Worm (Caenorhabditis elegans) whole organism, L1 larva: Measurements from ENCODE around the gene F59A6.10.

Experiments used
- C16A3.4 ChIP-seq: fragments of 150-350 bp; optimal IDR thresholded peaks from 2 replicates; lab custom pipeline; 2014; ENCODE audit warnings: missing biosample characterization, missing genetic modification characterization
- Y116A8C.19 ChIP-seq: sonication (generic microtip); optimal IDR thresholded peaks from 2 replicates; lab custom pipeline; 2016; ENCODE audit warnings: missing compliant biosample characterization, missing genetic modification characterization, borderline replicate concordance
- blmp-1 ChIP-seq: fragments of 150-350 bp; optimal IDR thresholded peaks from 2 replicates; lab custom pipeline; 2014; ENCODE audit warnings: missing biosample characterization, missing genetic modification characterization
- egl-27 ChIP-seq, 2 experiments: fragments of 150-350 bp in 1 of 2; sonication (generic microtip); optimal IDR thresholded peaks; 3 replicates each; lab custom pipeline; 2017 to 2018; ENCODE audit warnings: missing biosample characterization in 2 of 2, missing genetic modification characterization in 2 of 2, missing genetic modification reagents in 2 of 2
- fkh-4 ChIP-seq: sonication (generic microtip); optimal IDR thresholded peaks from 2 replicates; lab custom pipeline; 2016; ENCODE audit warnings: missing compliant biosample characterization, missing genetic modification characterization, borderline replicate concordance
- nhr-71 ChIP-seq: sonication (generic microtip); optimal IDR thresholded peaks from 2 replicates; lab custom pipeline; 2016; ENCODE audit warnings: mild to moderate bottlenecking, missing genetic modification characterization, moderate library complexity, missing compliant biosample characterization
- tbx-2 ChIP-seq: sonication (generic microtip); optimal IDR thresholded peaks from 2 replicates; lab custom pipeline; 2016; ENCODE audit warnings: missing genetic modification characterization, missing compliant biosample characterization
- unc-62 ChIP-seq: fragments of 150-350 bp; optimal IDR thresholded peaks from 2 replicates; lab custom pipeline; 2014; ENCODE audit warnings: missing biosample characterization, missing genetic modification reagents, missing genetic modification characterization

DNA sequence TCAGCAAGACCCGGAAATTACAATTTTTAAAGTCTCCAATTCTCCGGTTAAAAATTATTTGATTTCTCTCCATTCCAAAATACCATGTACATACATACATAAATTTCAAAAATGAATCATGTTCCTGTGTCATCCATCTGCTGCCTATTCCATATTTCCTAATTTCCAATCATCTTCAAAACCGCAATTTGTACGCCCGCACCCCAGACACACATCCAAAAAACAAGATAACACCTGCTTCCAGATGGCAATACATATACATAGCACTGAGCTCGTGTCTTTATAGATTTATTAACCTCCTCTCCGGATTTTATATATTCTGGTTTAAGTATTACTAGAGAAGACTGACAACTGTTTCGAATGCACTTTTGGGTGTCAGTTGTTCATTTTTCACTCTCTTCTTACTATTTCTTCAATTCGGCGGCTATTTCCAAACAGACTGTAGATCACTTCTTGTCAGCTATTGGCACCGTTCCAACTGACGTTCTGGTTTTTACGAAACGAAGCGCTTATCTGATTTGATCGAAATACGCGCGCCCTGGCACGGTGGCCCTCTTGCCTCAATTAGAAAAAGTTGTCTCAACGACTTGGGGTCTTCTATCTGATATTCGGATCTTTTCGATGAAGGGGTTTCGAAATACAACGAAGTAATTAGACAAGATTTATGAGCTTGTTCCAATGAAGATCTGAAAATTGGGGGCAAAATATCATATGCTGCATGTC is 21.9 kb upstream of the F59A6.10 start:
- TF ChIP-seq nhr-71 (tag; lab: Kevin White, UChicago), result no peak
- TF ChIP-seq tbx-2 (tag; lab: Kevin White, UChicago), result peak; percentile 58
- no peak for TF ChIP-seq unc-62 (GFP tag; lab: Kevin White, UChicago)
- TF ChIP-seq Y116A8C.19, result no peak
- TF ChIP-seq egl-27 (tag; optimal IDR thresholded peaks at IDR 0.05; lab: Kevin White, UChicago), result no peak
- TF ChIP-seq blmp-1 (tag; lab: Kevin White, UChicago), result peak; percentile 11
- TF ChIP-seq C16A3.4 (tag; lab: Kevin White, UChicago), result no peak
- TF ChIP-seq fkh-4, result no peak
